Worm (Caenorhabditis elegans) whole organism, late embryonic: ENCODE measurements around the gene F46C5.6.
A peak's percentile ranks its signal among the peaks of the same experiment; 100 is the strongest.

Source experiments
- C08G9.2 ChIP-seq: sonication (generic microtip); optimal IDR thresholded peaks from 2 replicates; lab custom pipeline; 2016; ENCODE audit warnings: mild to moderate bottlenecking, missing genetic modification characterization, moderate library complexity, missing compliant biosample characterization
- T23F11.4 ChIP-seq: fragments of 200-800 bp; sonication (Bioruptor generic); optimal IDR thresholded peaks from 2 replicates; lab custom pipeline; 2018; ENCODE audit warnings: mild to moderate bottlenecking, missing genetic modification characterization, missing compliant biosample characterization
- ceh-14 ChIP-seq: sonication (generic microtip); optimal IDR thresholded peaks from 2 replicates; lab custom pipeline; 2016; ENCODE audit warnings: missing genotype, missing genetic modification characterization, missing compliant biosample characterization
- ceh-18 ChIP-seq: sonication (generic microtip); optimal IDR thresholded peaks from 2 replicates; lab custom pipeline; 2016; ENCODE audit warnings: missing genetic modification characterization, missing compliant biosample characterization
- ceh-19 ChIP-seq: fragments of 200-800 bp; sonication (Bioruptor generic); optimal IDR thresholded peaks from 2 replicates; lab custom pipeline; 2018; ENCODE audit warnings: mild to moderate bottlenecking, missing genetic modification characterization, missing compliant biosample characterization
- ceh-2 ChIP-seq: sonication (generic microtip); optimal IDR thresholded peaks from 2 replicates; lab custom pipeline; 2016; ENCODE audit warnings: missing genotype, missing genetic modification characterization, missing compliant biosample characterization
- ceh-22 ChIP-seq: sonication (generic microtip); optimal IDR thresholded peaks from 2 replicates; lab custom pipeline; 2017; ENCODE audit warnings: missing biosample characterization, missing genetic modification characterization
- ceh-24 ChIP-seq: sonication (generic microtip); optimal IDR thresholded peaks from 2 replicates; lab custom pipeline; 2016; ENCODE audit warnings: mild to moderate bottlenecking, missing genetic modification characterization, missing compliant biosample characterization
- ceh-30 ChIP-seq: fragments of 150-350 bp; optimal IDR thresholded peaks from 2 replicates; lab custom pipeline; 2014; ENCODE audit warnings: missing biosample characterization, missing genetic modification characterization
- ceh-31 ChIP-seq: sonication (generic microtip); optimal IDR thresholded peaks from 2 replicates; lab custom pipeline; 2016; ENCODE audit warnings: missing genetic modification characterization, missing compliant biosample characterization
- ceh-34 ChIP-seq: sonication (generic microtip); optimal IDR thresholded peaks from 2 replicates; lab custom pipeline; 2016; ENCODE audit warnings: mild to moderate bottlenecking, missing genetic modification characterization, missing compliant biosample characterization
- ceh-45 ChIP-seq: fragments of 200-800 bp; sonication (Bioruptor generic); IDR thresholded peaks from 2 replicates; pipeline ENCODE4 v1.3.6; 2022; ENCODE audit warnings: missing genetic modification reagents, missing genetic modification characterization, missing compliant biosample characterization
- che-1 ChIP-seq: sonication (generic microtip); optimal IDR thresholded peaks from 2 replicates; lab custom pipeline; 2016; ENCODE audit warnings: mild to moderate bottlenecking, missing genetic modification characterization, missing compliant biosample characterization
- dmd-4 ChIP-seq: sonication (generic microtip); optimal IDR thresholded peaks from 2 replicates; lab custom pipeline; 2016; ENCODE audit warnings: borderline replicate concordance, missing genetic modification characterization, missing compliant biosample characterization
- dve-1 ChIP-seq: sonication (generic microtip); optimal IDR thresholded peaks from 2 replicates; lab custom pipeline; 2017; ENCODE audit warnings: antibody characterized with exemption, mild to moderate bottlenecking, missing genetic modification characterization, missing compliant biosample characterization
- elt-2 ChIP-seq: sonication (generic microtip); optimal IDR thresholded peaks from 2 replicates; lab custom pipeline; 2016; ENCODE audit warnings: missing genetic modification reagents, missing genetic modification characterization, missing compliant biosample characterization
- fkh-10 ChIP-seq: fragments of 150-350 bp; optimal IDR thresholded peaks from 2 replicates; lab custom pipeline; 2014; ENCODE audit warnings: missing biosample characterization, missing genetic modification reagents, missing genetic modification characterization
- gmeb-2 ChIP-seq: sonication (generic microtip); optimal IDR thresholded peaks from 2 replicates; lab custom pipeline; 2016; ENCODE audit warnings: missing genetic modification characterization, inconsistent platforms, missing compliant biosample characterization
- hlh-30 ChIP-seq: sonication (generic microtip); optimal IDR thresholded peaks from 2 replicates; lab custom pipeline; 2017; ENCODE audit warnings: antibody characterized with exemption, missing genetic modification characterization, missing compliant biosample characterization; ENCODE audit not compliant: insufficient read depth
- hlh-6 ChIP-seq: sonication (generic microtip); optimal IDR thresholded peaks from 2 replicates; lab custom pipeline; 2016; ENCODE audit warnings: missing genotype, missing genetic modification characterization, missing compliant biosample characterization
- lin-11 ChIP-seq: fragments of 200-800 bp; sonication (Bioruptor generic); optimal IDR thresholded peaks from 2 replicates; lab custom pipeline; 2018; ENCODE audit warnings: mild to moderate bottlenecking, missing genetic modification characterization, missing compliant biosample characterization
- madf-2 ChIP-seq: sonication (generic microtip); optimal IDR thresholded peaks from 2 replicates; lab custom pipeline; 2017; ENCODE audit warnings: missing genetic modification characterization, missing compliant biosample characterization
- nfya-1 ChIP-seq: sonication (generic microtip); optimal IDR thresholded peaks from 2 replicates; lab custom pipeline; 2017; ENCODE audit warnings: missing genetic modification characterization, mild to moderate bottlenecking, missing compliant biosample characterization, antibody characterized with exemption, moderate library complexity
- nhr-232 ChIP-seq: sonication (generic microtip); optimal IDR thresholded peaks from 2 replicates; lab custom pipeline; 2016; ENCODE audit warnings: missing genetic modification characterization, missing compliant biosample characterization
- odd-2 ChIP-seq: sonication (generic microtip); optimal IDR thresholded peaks from 2 replicates; lab custom pipeline; 2017; ENCODE audit warnings: antibody characterized with exemption, mild to moderate bottlenecking, missing genetic modification characterization, missing compliant biosample characterization
- pag-3 ChIP-seq: sonication (generic microtip); optimal IDR thresholded peaks from 2 replicates; lab custom pipeline; 2016; ENCODE audit warnings: missing compliant biosample characterization, missing genetic modification characterization, borderline replicate concordance
- pax-1 ChIP-seq: fragments of 150-350 bp; optimal IDR thresholded peaks from 2 replicates; lab custom pipeline; 2014; ENCODE audit warnings: missing biosample characterization, missing genetic modification characterization
- pha-2 ChIP-seq: sonication (generic microtip); optimal IDR thresholded peaks from 2 replicates; lab custom pipeline; 2017; ENCODE audit warnings: mild to moderate bottlenecking, missing genetic modification characterization, missing compliant biosample characterization
- pqm-1 ChIP-seq: sonication (generic microtip); optimal IDR thresholded peaks from 2 replicates; lab custom pipeline; 2016; ENCODE audit warnings: missing genetic modification characterization, missing compliant biosample characterization
- pros-1 ChIP-seq: fragments of 150-350 bp; optimal IDR thresholded peaks from 2 replicates; lab custom pipeline; 2014; ENCODE audit warnings: missing biosample characterization, missing genetic modification reagents, missing genetic modification characterization
- sdc-2 ChIP-seq: sonication (generic microtip); optimal IDR thresholded peaks from 2 replicates; lab custom pipeline; 2016; ENCODE audit warnings: missing genotype, missing genetic modification characterization, missing compliant biosample characterization
- sox-4 ChIP-seq: sonication (generic microtip); optimal IDR thresholded peaks from 2 replicates; lab custom pipeline; 2017; ENCODE audit warnings: mild to moderate bottlenecking, missing genetic modification characterization, inconsistent platforms, missing compliant biosample characterization
- tbx-2 ChIP-seq: sonication (generic microtip); optimal IDR thresholded peaks from 2 replicates; lab custom pipeline; 2016; ENCODE audit warnings: missing genetic modification characterization, missing compliant biosample characterization
- tbx-7 ChIP-seq: sonication (generic microtip); optimal IDR thresholded peaks from 2 replicates; lab custom pipeline; 2016; ENCODE audit warnings: missing genotype, missing genetic modification characterization, missing compliant biosample characterization
- ttx-3 ChIP-seq: sonication (generic microtip); optimal IDR thresholded peaks from 2 replicates; lab custom pipeline; 2016; ENCODE audit warnings: missing genetic modification reagents, missing genetic modification characterization, missing compliant biosample characterization
- unc-42 ChIP-seq: sonication (generic microtip); optimal IDR thresholded peaks from 2 replicates; lab custom pipeline; 2016; ENCODE audit warnings: missing genotype, missing genetic modification characterization, missing compliant biosample characterization
- unc-86 ChIP-seq: sonication (generic microtip); optimal IDR thresholded peaks from 2 replicates; lab custom pipeline; 2016; ENCODE audit warnings: missing genetic modification characterization, missing compliant biosample characterization
- ztf-16 ChIP-seq: sonication (generic microtip); optimal IDR thresholded peaks from 2 replicates; lab custom pipeline; 2017; ENCODE audit warnings: missing genetic modification characterization, missing compliant biosample characterization

F46C5.6 gene

DNA sequence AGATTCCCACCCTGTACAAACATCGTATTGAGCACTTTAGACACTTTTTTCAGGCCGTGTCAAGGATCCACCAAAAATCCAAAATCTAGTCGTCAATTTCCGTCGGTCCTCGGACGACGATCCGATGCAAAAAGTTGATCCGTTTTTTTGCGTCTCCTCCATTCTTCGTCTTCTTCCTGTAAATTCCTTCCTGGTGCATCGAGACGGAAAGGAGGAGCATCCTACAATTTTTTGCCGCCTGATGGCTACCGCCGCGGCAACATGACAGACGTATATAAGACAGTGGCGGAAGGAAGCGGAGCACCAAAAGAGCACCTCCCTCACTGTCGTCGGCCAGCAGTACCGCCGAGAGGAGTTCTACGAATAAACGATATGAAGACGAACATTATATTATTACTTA is 43.5 kb downstream of the F46C5.6 start, which contains the start of gene appg-2:
Gene appg-2, plus strand, starts transcription at position 301 of the 400 bp plus-strand sequence.
- TF ChIP-seq madf-2 (no peak), tbx-7 (tag; lab: Kevin White, UChicago) (no peak), nhr-232 (tag; lab: Kevin White, UChicago) (no peak), sdc-2 (tag; lab: Kevin White, UChicago) (no peak), hlh-6 (tag; lab: Kevin White, UChicago) (no peak), elt-2 (no peak), ceh-2 (tag; lab: Kevin White, UChicago) (no peak), ceh-19 (GFP tag; lab: Kevin White, UChicago) (no peak), odd-2 (tag; lab: Kevin White, UChicago) (no peak), tbx-2 (no peak), ttx-3 (no peak), pha-2 (no peak), ceh-45 (no peak), che-1 (tag; lab: Kevin White, UChicago) (no peak)

DNA sequence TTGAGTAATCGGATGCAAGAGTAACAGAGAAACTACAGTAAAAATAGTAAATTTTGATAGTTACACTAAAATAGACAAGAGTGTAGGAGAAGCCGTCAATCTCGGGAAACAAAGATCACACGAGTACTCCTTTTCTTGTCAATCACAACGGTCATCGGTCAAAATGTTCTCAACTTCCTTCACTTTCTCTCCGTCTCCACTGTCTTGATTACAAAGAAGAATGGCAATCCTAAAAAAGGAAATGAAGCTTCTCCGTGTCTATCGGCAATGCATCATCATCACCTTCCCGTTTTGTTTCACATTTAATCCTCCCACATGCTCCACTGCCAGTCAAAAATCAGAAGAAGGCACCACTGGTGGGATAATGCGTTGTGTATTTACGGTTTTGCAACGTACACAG is 44.6 kb downstream of the F46C5.6 start:
- TF ChIP-seq unc-42 (tag; lab: Kevin White, UChicago) (no peak), pha-2 (no peak), pros-1 (no peak), ceh-2 (tag; lab: Kevin White, UChicago) (no peak), dmd-4 (tag; lab: Kevin White, UChicago) (no peak), ceh-24 (tag; lab: Kevin White, UChicago) (no peak)

DNA sequence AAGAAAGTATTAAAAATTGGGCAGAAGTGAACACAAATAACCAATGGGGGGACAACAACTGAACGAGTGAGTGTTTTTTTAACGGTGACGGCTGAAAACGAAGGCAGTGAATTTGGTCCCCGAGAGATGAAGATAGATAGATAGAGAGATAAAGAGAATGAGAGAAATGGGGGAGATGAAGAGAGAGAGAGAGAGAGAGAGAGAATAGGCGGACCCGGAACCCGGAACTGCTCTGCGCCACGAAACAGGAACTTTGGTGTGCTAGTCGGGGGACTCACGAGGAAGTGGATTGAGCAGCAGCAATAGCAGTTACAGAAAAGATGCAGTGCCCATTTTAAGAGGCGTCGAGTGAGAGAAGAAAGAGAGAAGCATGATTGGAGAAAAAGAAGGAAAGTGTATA is 47.9 kb downstream of the F46C5.6 start:
- TF ChIP-seq ceh-18 (tag; lab: Kevin White, UChicago) = peak; percentile 75
- TF ChIP-seq fkh-10 = peak; percentile 9
- no peak for TF ChIP-seq pax-1 (tag; lab: Kevin White, UChicago)
- TF ChIP-seq ceh-31 = peak; percentile 23
- TF ChIP-seq ceh-22 (tag; lab: Kevin White, UChicago) = no peak
- no peak for TF ChIP-seq unc-86 (tag; lab: Kevin White, UChicago)
- no peak for TF ChIP-seq pag-3
- TF ChIP-seq pha-2 = no peak
- TF ChIP-seq ceh-34 = peak; percentile 38
- peak; percentile 77 for TF ChIP-seq unc-42 (tag; lab: Kevin White, UChicago)
- no peak for TF ChIP-seq T23F11.4 (GFP tag; lab: Kevin White, UChicago)
- TF ChIP-seq dve-1 (tag; lab: Kevin White, UChicago) = no peak
- TF ChIP-seq ceh-30 (tag; lab: Kevin White, UChicago) = no peak
- peak; percentile 19 for TF ChIP-seq ceh-14 (tag; lab: Kevin White, UChicago)
- peak; percentile 44 for TF ChIP-seq tbx-2
- TF ChIP-seq madf-2 = no peak
- no peak for TF ChIP-seq sox-4 (tag; lab: Kevin White, UChicago)
- no peak for TF ChIP-seq ttx-3
- no peak for TF ChIP-seq tbx-7 (tag; lab: Kevin White, UChicago)
- peak; percentile 8 for TF ChIP-seq nfya-1 (tag; lab: Kevin White, UChicago)
- TF ChIP-seq, all 69 proteins: peak for 8

DNA sequence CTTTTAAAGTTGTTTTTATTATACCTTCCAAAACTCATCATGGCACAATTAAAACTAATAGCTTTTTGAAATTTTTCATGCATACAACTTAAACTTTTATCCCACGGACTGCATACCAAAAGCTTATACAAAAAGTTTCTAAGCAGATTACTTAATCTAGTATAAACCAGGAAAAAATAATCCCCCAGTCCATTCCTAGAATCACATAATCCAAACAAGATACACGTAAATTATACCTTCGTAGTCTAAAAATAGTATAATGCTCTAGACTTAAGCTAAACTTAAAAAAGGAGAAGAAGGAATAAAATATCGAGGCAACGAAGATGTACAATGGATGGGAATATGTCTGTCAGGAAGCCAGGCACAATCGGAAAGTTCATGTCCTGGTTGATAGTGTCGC is 49.1 kb downstream of the F46C5.6 start:
- TF ChIP-seq lin-11 (no peak), ztf-16 (tag; lab: Kevin White, UChicago) (no peak), C08G9.2 (tag; lab: Kevin White, UChicago) (no peak), pqm-1 (tag; lab: Kevin White, UChicago) (no peak), elt-2 (no peak), che-1 (tag; lab: Kevin White, UChicago) (no peak), gmeb-2 (tag; lab: Kevin White, UChicago) (no peak), dmd-4 (tag; lab: Kevin White, UChicago) (no peak), ceh-14 (tag; lab: Kevin White, UChicago) (no peak), hlh-30 (tag; lab: Kevin White, UChicago) (no peak)
- TF ChIP-seq, all 69 proteins: peak for 0
